Fruit fly (Drosophila melanogaster) whole organism, wandering third instar larva: ENCODE results near the gene chic.

ENCODE experiments used
- Abd-B ChIP-seq: fragments of >200 bp; optimal IDR thresholded peaks from 2 replicates; lab custom pipeline; 2017; ENCODE audit warnings: missing biosample characterization, missing genetic modification characterization
- CG32264 ChIP-seq: fragments of 200-800 bp; sonication (Bioruptor generic); optimal IDR thresholded peaks from 2 replicates; lab custom pipeline; 2016; ENCODE audit warnings: missing biosample characterization, missing genetic modification characterization
- CrebA ChIP-seq: fragments of 200-800 bp; sonication (Bioruptor generic); optimal IDR thresholded peaks from 2 replicates; lab custom pipeline; 2016; ENCODE audit warnings: missing biosample characterization, mild to moderate bottlenecking, missing genetic modification characterization, borderline replicate concordance
- Dfd ChIP-seq: fragments of >200 bp; optimal IDR thresholded peaks from 2 replicates; lab custom pipeline; 2017; ENCODE audit warnings: missing biosample characterization, missing genetic modification characterization
- Dif ChIP-seq: fragments of 200-275, 200-300 bp; sonication (Bioruptor generic); optimal IDR thresholded peaks from 2 replicates; lab custom pipeline; 2018; ENCODE audit warnings: missing biosample characterization, missing genetic modification characterization; ENCODE audit not compliant: partially characterized antibody
- GATAd ChIP-seq: sonication (Bioruptor generic); optimal IDR thresholded peaks from 2 replicates; lab custom pipeline; 2016; ENCODE audit warnings: missing biosample characterization, missing genetic modification characterization
- Hnf4 ChIP-seq: fragments of 200-800 bp; sonication (Bioruptor generic); optimal IDR thresholded peaks from 2 replicates; lab custom pipeline; 2016; ENCODE audit warnings: missing biosample characterization, mild to moderate bottlenecking, missing genetic modification characterization
- Hr83 ChIP-seq: fragments of 200-300 bp; sonication (Bioruptor generic); optimal IDR thresholded peaks from 2 replicates; lab custom pipeline; 2016; ENCODE audit warnings: missing biosample characterization, mild to moderate bottlenecking, missing genetic modification characterization, moderate library complexity; ENCODE audit not compliant: poor library complexity, severe bottlenecking
- Jra ChIP-seq: sonication (Bioruptor generic); optimal IDR thresholded peaks from 2 replicates; lab custom pipeline; 2016; ENCODE audit warnings: missing biosample characterization, missing genetic modification characterization
- Mio ChIP-seq: sonication (Bioruptor generic); optimal IDR thresholded peaks from 2 replicates; lab custom pipeline; 2016; ENCODE audit warnings: missing biosample characterization, missing genetic modification characterization
- Myc ChIP-seq: fragments of >200 bp; optimal IDR thresholded peaks from 2 replicates; lab custom pipeline; 2017
- N ChIP-seq: fragments of >200 bp; optimal IDR thresholded peaks from 2 replicates; lab custom pipeline; 2018; ENCODE audit warnings: missing biosample characterization, missing external identifiers, missing genetic modification characterization
- OdsH ChIP-seq: fragments of 200-800 bp; sonication (Bioruptor generic); optimal IDR thresholded peaks from 2 replicates; lab custom pipeline; 2016; ENCODE audit warnings: missing biosample characterization, mild to moderate bottlenecking, missing genetic modification characterization
- Rel ChIP-seq, 2 experiments: fragments of 200-800 bp; sonication (Bioruptor generic) in 1 of 2; optimal IDR thresholded peaks; 2 replicates in 1 of 2; 3 replicates in 1 of 2; lab custom pipeline; 2016 to 2019; ENCODE audit warnings: mild to moderate bottlenecking in 2 of 2, missing biosample characterization in 2 of 2, missing genetic modification characterization in 2 of 2, moderate library complexity in 1 of 2
- Sp1 ChIP-seq: fragments of 200-800 bp; sonication (Bioruptor generic); optimal IDR thresholded peaks from 3 replicates; lab custom pipeline; 2019; ENCODE audit warnings: missing biosample characterization, mild to moderate bottlenecking, missing genetic modification characterization, moderate library complexity
- Vsx2 ChIP-seq: fragments of 200-300, 225-300 bp; sonication (Bioruptor generic); optimal IDR thresholded peaks from 2 replicates; lab custom pipeline; 2018; ENCODE audit warnings: missing biosample characterization, missing genetic modification characterization; ENCODE audit not compliant: partially characterized antibody
- brk ChIP-seq: fragments of 200-800 bp; sonication (Bioruptor generic); optimal IDR thresholded peaks from 2 replicates; lab custom pipeline; 2016; ENCODE audit warnings: missing biosample characterization, mild to moderate bottlenecking, missing genetic modification characterization
- dl ChIP-seq, 2 experiments: fragments of 175-275, 200-275 bp in 1 of 2; fragments of 200-275 bp in 1 of 2; sonication (Bioruptor generic); optimal IDR thresholded peaks; lab custom pipeline; 2018; ENCODE audit warnings: mild to moderate bottlenecking in 2 of 2, missing biosample characterization in 2 of 2, missing genetic modification characterization in 2 of 2, moderate library complexity in 2 of 2; ENCODE audit not compliant: partially characterized antibody in 2 of 2, insufficient read depth in 1 of 2
- dsf ChIP-seq: sonication (Bioruptor generic); optimal IDR thresholded peaks from 2 replicates; lab custom pipeline; 2016; ENCODE audit warnings: missing biosample characterization, missing genetic modification characterization, borderline replicate concordance
- ey ChIP-seq: fragments of 200-800 bp; sonication (Bioruptor generic); optimal IDR thresholded peaks from 2 replicates; lab custom pipeline; 2016; ENCODE audit warnings: missing biosample characterization, missing genetic modification characterization
- foxo ChIP-seq, 2 experiments: fragments of 200-800 bp; sonication (Bioruptor generic); optimal IDR thresholded peaks; 2 replicates in 1 of 2; 3 replicates in 1 of 2; lab custom pipeline; 2016 to 2017; ENCODE audit warnings: missing biosample characterization in 2 of 2, missing genetic modification characterization in 2 of 2
- h ChIP-seq: fragments of 200-800 bp; sonication (Bioruptor generic); optimal IDR thresholded peaks from 3 replicates; lab custom pipeline; 2016; ENCODE audit warnings: missing biosample characterization, mild to moderate bottlenecking, missing genetic modification characterization
- jim ChIP-seq: fragments of 175-275, 200-325 bp; sonication (Bioruptor generic); optimal IDR thresholded peaks from 2 replicates; lab custom pipeline; 2016; ENCODE audit warnings: missing biosample characterization, mild to moderate bottlenecking, missing genetic modification characterization
- lola ChIP-seq: fragments of >200 bp; optimal IDR thresholded peaks from 2 replicates; lab custom pipeline; 2017; ENCODE audit warnings: missing biosample characterization, missing genetic modification characterization
- pan ChIP-seq: fragments of >200 bp; optimal IDR thresholded peaks from 2 replicates; lab custom pipeline; 2017
- psq ChIP-seq: fragments of 200-800 bp; sonication (Bioruptor generic); optimal IDR thresholded peaks from 3 replicates; lab custom pipeline; 2017; ENCODE audit warnings: missing biosample characterization, mild to moderate bottlenecking, missing genetic modification characterization, moderate library complexity
- rgr ChIP-seq: fragments of 200-800 bp; sonication (Bioruptor generic); optimal IDR thresholded peaks from 3 replicates; lab custom pipeline; 2016; ENCODE audit warnings: missing biosample characterization, mild to moderate bottlenecking, missing genetic modification characterization
- sage ChIP-seq: fragments of 200-800 bp; sonication (Bioruptor generic); optimal IDR thresholded peaks from 2 replicates; lab custom pipeline; 2016; ENCODE audit warnings: missing biosample characterization, mild to moderate bottlenecking, missing genetic modification characterization
- sv ChIP-seq: fragments of 200-800 bp; sonication (Bioruptor generic); optimal IDR thresholded peaks from 3 replicates; lab custom pipeline; 2016; ENCODE audit warnings: missing biosample characterization, missing genetic modification characterization
- tai ChIP-seq: sonication (Bioruptor generic); optimal IDR thresholded peaks from 2 replicates; lab custom pipeline; 2016; ENCODE audit warnings: missing biosample characterization, missing genetic modification characterization
- usp ChIP-seq: fragments of >200 bp; optimal IDR thresholded peaks from 2 replicates; lab custom pipeline; 2017; ENCODE audit warnings: missing biosample characterization, missing genetic modification characterization
- woc ChIP-seq: sonication (Bioruptor generic); optimal IDR thresholded peaks from 2 replicates; lab custom pipeline; 2016; ENCODE audit warnings: missing biosample characterization, mild to moderate bottlenecking, missing genetic modification characterization

The chic gene

DNA sequence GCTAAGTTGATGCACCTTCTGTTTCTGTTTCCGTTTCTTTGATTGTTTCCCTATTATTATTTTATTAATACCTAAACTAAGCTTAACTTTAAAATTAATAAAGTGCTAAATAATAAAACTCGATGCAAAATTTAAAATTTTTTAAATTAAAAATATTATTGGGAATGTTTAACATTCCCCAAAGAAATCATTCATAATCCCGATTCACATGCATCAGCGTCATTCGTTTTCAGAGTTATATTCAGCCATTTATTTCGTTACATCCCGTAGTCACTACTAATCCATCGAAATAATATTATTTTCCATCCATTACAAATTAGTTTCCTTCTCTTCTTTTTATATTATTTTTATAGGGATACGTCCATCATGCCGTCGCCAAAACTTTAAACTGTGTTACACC is 33.3 kb downstream of the chic start:
- TF ChIP-seq Dfd (GFP tag; lab: Kevin White, UChicago), result no peak
- TF ChIP-seq rgr (GFP tag; lab: Kevin White, UChicago), result no peak
- no peak for TF ChIP-seq foxo (GFP tag; optimal IDR thresholded peaks at IDR 0.05; lab: Kevin White, UChicago)
- TF ChIP-seq, all 38 proteins: peak for 0

DNA sequence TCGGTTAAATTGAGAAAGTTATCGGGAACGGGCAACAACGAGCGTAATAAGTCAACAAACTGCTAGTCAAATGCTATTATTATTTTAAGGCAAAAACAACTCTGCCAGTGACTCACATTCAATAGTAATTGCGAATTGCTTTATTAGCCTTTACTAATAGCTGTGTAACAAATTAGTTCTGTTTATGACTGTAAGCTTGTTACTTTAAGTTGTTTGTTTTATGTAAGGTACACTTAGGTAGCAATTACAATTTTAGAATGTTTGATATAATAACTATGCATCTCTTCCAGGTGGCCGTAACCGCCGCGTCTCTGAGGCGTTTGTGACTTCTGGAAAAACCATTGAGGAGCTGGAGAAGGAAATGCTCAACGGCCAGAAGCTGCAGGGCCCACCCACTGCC is 34.1 kb downstream of the chic start:
- no peak for TF ChIP-seq sage (GFP tag; lab: Kevin White, UChicago)
- no peak for TF ChIP-seq GATAd
- TF ChIP-seq Sp1 (GFP tag; lab: Kevin White, UChicago), result no peak
- no peak for TF ChIP-seq ey (GFP tag; lab: Kevin White, UChicago)
- TF ChIP-seq tai (GFP tag; lab: Kevin White, UChicago), result no peak
- TF ChIP-seq Mio (GFP tag; lab: Kevin White, UChicago), result no peak
- no peak for TF ChIP-seq psq (GFP tag; lab: Kevin White, UChicago)
- no peak for TF ChIP-seq jim (GFP tag; lab: Kevin White, UChicago)
- TF ChIP-seq CrebA (GFP tag; lab: Kevin White, UChicago), result no peak
- no peak for TF ChIP-seq CG32264 (GFP tag; lab: Kevin White, UChicago)
- no peak for TF ChIP-seq OdsH
- TF ChIP-seq N (GFP tag; lab: Kevin White, UChicago), result no peak
- TF ChIP-seq dsf, result no peak

DNA sequence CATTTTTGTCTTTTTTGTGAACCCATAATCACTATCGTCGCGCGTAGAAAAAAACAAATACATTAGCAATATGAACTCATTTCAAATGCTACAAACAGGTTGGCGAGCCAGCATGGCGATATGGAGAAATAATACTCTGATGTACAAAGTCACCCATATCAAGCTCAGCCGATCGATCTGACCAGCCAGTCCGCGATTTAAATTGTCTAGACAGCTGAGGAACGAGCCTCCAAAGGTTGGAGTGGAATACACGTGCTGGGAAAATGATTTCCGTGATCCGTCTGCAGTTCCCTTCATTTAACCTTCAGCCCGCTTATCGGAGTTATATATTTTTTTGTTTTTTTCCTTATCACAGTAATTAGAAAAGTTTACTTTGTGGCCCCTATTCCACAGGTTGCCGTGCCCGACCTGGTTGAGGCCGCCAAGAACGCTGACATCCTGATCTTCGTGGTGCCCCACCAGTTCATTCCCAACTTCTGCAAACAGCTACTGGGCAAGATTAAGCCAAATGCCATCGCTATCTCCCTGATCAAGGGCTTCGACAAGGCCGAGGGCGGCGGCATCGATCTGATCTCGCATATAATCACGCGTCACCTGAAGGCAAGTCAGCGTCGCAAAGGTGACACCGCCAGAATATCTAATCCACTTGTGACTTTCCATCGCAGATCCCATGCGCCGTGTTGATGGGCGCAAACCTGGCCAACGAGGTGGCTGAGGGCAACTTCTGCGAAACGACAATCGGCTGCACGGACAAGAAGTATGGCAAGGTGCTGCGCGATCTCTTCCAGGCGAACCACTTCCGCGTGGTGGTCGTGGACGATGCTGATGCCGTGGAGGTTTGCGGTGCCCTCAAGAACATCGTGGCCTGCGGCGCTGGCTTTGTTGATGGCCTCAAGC is 34.9 kb downstream of the chic start:
- TF ChIP-seq Vsx2 (GFP tag; lab: Kevin White, UChicago) (no peak), foxo (GFP tag; optimal IDR thresholded peaks at IDR 0.05; lab: Kevin White, UChicago) (no peak), Jra (GFP tag; lab: Kevin White, UChicago) (no peak), Myc (lab: Kevin White, UChicago) (no peak), Dfd (GFP tag; lab: Kevin White, UChicago) (no peak), Hr83 (no peak), brk (no peak), CrebA (GFP tag; lab: Kevin White, UChicago) (no peak), sv (GFP tag; lab: Kevin White, UChicago) (no peak)

DNA sequence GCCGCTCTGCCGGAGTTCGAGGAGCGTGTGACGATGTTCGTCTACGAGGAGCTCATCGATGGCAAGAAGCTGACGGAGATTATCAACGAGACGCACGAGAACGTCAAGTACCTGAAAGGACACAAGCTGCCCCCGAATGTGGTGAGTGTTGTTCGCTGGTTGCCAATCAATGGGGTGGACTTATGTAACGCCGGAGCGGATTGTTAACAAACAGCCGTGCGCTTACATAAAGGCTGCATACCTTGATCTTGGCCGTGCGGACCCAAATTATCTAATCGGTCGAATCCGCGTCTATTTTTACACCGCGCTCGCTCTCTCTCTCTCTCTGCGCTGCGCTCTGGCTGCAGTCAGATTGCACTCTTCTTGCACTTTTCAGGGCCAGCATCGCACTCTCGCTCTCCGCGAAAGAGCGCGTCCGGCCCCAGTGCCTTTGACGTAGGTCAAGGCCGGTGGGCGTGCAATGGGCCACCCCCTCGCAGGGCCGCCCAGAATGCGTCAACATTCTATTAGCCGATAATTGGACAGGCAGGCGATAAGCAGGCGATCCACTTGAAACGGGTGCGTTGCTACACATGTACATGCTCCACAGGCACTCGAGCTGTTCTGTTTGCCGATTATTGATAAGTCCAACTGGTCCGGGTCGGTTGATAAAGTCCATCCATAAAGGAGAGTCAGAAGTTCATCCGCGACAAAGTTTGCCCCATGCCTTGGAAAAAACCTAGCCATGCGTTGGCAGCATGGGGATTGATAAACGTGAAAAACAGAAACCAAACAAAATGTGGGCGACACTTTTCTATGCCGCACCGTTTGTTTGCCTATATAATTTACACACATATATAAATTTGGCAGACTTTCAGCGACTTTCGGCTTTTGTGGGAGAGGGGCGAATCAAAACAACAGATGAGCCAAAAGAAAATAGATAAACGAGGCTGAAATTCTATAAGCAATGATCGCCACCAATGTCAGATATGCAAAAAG is 36.2 kb downstream of the chic start:
- no peak for TF ChIP-seq Abd-B (GFP tag; lab: Kevin White, UChicago)
- peak; percentile 73 to 84 for TF ChIP-seq dl (GFP tag; optimal IDR thresholded peaks at IDR 0.05; lab: Kevin White, UChicago; ENCODE audit: insufficient read depth in 1 of 2, partially characterized antibody in 2 of 2)
- peak; percentile 72 for TF ChIP-seq h (GFP tag; lab: Kevin White, UChicago)
- no peak for TF ChIP-seq woc
- no peak for TF ChIP-seq sv (GFP tag; lab: Kevin White, UChicago)
- TF ChIP-seq lola (GFP tag; lab: Kevin White, UChicago), result no peak
- no peak for TF ChIP-seq Dfd (GFP tag; lab: Kevin White, UChicago)
- TF ChIP-seq brk, result no peak
- no peak for TF ChIP-seq Myc (lab: Kevin White, UChicago)
- peak; percentile 30 for TF ChIP-seq Hr83
- TF ChIP-seq Vsx2 (GFP tag; lab: Kevin White, UChicago), result peak; percentile 42
- no peak for TF ChIP-seq CrebA (GFP tag; lab: Kevin White, UChicago)
- no peak for TF ChIP-seq Rel (GFP tag; optimal IDR thresholded peaks at IDR 0.05; lab: Kevin White, UChicago)
- peak; percentile 80 for TF ChIP-seq Rel (tag; optimal IDR thresholded peaks at IDR 0.05; lab: Kevin White, UChicago)
- TF ChIP-seq Dif (GFP tag; lab: Kevin White, UChicago), result peak; percentile 75
- TF ChIP-seq psq (GFP tag; lab: Kevin White, UChicago), result no peak
- TF ChIP-seq pan (lab: Kevin White, UChicago), result no peak
- TF ChIP-seq Hnf4 (GFP tag; lab: Kevin White, UChicago), result no peak
- TF ChIP-seq usp, result no peak
